Fruit fly (Drosophila melanogaster) whole organism: Measurements from ENCODE around the gene Dph4.

Experiments
- CG8478 ChIP-seq: fragments of >200 bp; optimal IDR thresholded peaks from 2 replicates; lab custom pipeline; 2018; ENCODE audit warnings: inconsistent platforms
- Dll ChIP-seq: fragments of >200 bp; optimal IDR thresholded peaks from 2 replicates; lab custom pipeline; 2017
- EcR ChIP-seq, 2 experiments: fragments of >200 bp; optimal IDR thresholded peaks; 2 replicates each; lab custom pipeline; 2017; ENCODE audit warnings: missing biosample characterization in 2 of 2, missing genetic modification characterization in 2 of 2, missing genetic modification reagents in 2 of 2
- pan ChIP-seq: fragments of >200 bp; optimal IDR thresholded peaks from 2 replicates; lab custom pipeline; 2017
- psq ChIP-seq: fragments of >200 bp; optimal IDR thresholded peaks from 2 replicates; lab custom pipeline; 2017
- usp ChIP-seq: fragments of >200 bp; optimal IDR thresholded peaks from 2 replicates; lab custom pipeline; 2017; ENCODE audit warnings: missing biosample characterization, missing genetic modification characterization, mixed read lengths

Dph4 gene

DNA sequence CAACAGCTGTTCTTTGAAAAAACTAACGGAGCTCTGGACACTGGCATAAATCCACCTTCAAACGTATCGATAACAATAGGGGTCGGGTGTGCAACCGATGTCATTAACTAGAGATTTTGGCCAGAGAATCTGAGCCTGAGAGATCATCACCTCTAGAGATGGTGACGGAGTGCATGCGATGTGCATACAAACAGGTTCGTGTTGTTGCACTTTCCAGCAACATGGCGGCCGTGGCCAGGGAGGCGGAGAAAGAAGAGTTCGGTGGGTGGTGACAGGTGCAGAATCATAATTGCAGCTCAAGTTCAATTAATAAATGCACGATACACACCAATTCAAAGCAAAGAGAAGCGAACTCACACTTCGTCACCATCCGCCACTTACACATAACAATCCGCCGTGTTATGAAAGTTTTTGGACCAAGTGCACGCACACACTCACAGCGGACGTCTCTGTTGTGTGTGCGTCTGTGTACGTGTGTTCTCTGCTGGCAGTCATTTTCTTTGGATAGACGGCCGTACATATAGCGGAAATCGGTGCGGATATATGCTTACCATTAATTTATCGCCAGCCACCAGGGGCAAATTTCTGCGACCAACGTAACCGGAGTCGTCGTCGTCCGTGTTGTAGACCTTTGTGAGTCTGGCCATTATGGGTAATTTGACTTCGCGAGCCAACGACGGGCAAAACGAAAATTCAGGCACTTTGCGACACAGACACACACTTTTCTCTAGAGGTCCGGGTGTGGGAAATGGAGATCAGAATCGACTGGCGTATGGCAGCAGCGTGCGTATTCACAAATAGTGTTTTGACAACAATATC is 35.3 kb upstream of the Dph4 start:
- TF ChIP-seq psq (lab: Kevin White, UChicago) (no peak), Dll (lab: Kevin White, UChicago) (no peak), EcR (GFP tag; optimal IDR thresholded peaks at IDR 0.05; lab: Kevin White, UChicago) (no peak), pan (lab: Kevin White, UChicago) (no peak), usp (GFP tag; lab: Kevin White, UChicago) (no peak), CG8478 (lab: Kevin White, UChicago) (no peak)

DNA sequence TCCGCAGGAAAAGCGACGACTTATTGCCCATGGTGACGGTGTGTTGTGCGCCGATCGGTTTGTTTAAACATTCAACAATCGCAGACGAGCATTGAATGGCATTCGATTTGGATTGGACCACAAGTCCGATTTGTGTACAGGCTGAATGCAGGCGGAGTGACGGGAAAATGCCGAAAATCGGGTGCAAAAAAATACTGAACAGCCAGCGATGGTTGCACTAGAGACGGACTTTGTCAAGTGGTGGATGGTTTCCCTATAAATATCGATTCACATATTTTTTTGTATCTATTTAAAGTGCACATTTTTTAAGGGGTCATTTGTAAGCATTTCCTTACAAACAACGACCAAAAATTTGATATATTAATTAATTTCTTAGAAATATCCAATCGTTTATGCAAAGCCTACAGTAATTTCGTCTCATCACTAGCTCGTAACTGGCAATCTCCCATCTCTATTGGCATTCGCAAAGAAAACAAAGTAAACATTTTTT is 30.8 kb upstream of the Dph4 start, which contains the start of the genes elm and MED27:
Gene elm (minus strand): TSS at position 170 of the 490 bp plus-strand sequence.
Gene MED27 (plus strand): TSS at position 448 of the 490 bp plus-strand sequence.
- TF ChIP-seq CG8478 (lab: Kevin White, UChicago) (no peak), Dll (lab: Kevin White, UChicago) (no peak), usp (GFP tag; lab: Kevin White, UChicago) (no peak), psq (lab: Kevin White, UChicago) (no peak), pan (lab: Kevin White, UChicago) (no peak), EcR (GFP tag; optimal IDR thresholded peaks at IDR 0.05; lab: Kevin White, UChicago) (no peak)

dm6 chr3R:5653887-5654286 is 30.0 kb upstream of the Dph4 start:
- no peak for TF ChIP-seq pan (lab: Kevin White, UChicago)
- no peak for TF ChIP-seq usp (GFP tag; lab: Kevin White, UChicago)
- no peak for TF ChIP-seq Dll (lab: Kevin White, UChicago)
- TF ChIP-seq CG8478 (lab: Kevin White, UChicago), result no peak
- no peak for TF ChIP-seq psq (lab: Kevin White, UChicago)
- TF ChIP-seq EcR (GFP tag; optimal IDR thresholded peaks at IDR 0.05; lab: Kevin White, UChicago), result no peak

- TF ChIP-seq EcR (GFP tag; optimal IDR thresholded peaks at IDR 0.05; lab: Kevin White, UChicago) (no peak), CG8478 (lab: Kevin White, UChicago) (no peak), usp (GFP tag; lab: Kevin White, UChicago) (no peak), pan (lab: Kevin White, UChicago) (no peak), psq (lab: Kevin White, UChicago) (no peak), Dll (lab: Kevin White, UChicago) (no peak)
Measured at dm6 chr3R:5649903-5650302, 26.0 kb upstream of the Dph4 start.

- TF ChIP-seq EcR (GFP tag; optimal IDR thresholded peaks at IDR 0.05; lab: Kevin White, UChicago) (no peak), pan (lab: Kevin White, UChicago) (no peak)
Measured at dm6 chr3R:5648569-5649476, 24.9 kb upstream of the Dph4 start, which contains the start of the genes MTA1-like and Sec23. Gene MTA1-like (minus strand): TSS chr3R:5648738. Gene Sec23 (plus strand): TSS chr3R:5649065.

DNA sequence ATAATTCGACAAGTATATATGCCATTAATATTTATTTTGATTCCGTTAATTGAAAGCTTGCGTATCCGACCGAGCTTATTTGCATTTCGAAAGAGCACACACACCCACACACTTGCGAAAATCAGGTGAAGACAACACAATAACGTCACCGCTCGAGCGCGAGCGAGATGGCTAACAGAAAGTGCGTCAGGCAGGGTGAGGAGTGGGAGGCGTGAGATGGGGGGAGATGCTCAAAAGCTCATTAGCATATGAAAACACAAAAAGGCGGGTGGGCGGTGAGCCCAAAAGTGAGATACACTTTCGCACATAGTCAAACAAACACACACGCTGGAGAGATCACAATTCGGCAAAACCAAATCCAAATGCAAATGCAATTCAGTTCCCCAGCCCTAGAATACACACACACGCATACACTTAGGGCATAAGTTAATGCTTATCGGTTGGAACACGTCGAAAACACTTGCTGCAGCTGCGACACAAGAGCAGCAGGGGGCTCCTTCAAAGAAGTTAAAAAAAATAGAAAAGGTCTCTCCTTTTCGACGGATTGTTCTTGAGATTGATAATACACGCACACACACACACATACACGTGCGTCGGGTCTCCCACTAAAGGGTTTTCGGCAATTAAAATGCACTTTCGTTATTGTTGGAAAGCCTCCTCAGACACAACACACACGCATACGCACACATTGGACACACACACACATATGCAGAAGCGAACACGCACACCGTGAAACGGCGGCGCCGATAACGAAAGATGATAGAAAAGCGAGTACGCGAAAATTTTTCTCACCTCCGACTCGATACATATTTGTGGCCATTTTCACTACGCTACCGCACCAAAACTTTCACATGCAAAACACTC is 24.0 kb upstream of the Dph4 start:
- no peak for TF ChIP-seq EcR (GFP tag; optimal IDR thresholded peaks at IDR 0.05; lab: Kevin White, UChicago)
- TF ChIP-seq pan (lab: Kevin White, UChicago), result no peak
- TF ChIP-seq psq (lab: Kevin White, UChicago), result no peak
- no peak for TF ChIP-seq usp (GFP tag; lab: Kevin White, UChicago)
- no peak for TF ChIP-seq Dll (lab: Kevin White, UChicago)
- TF ChIP-seq CG8478 (lab: Kevin White, UChicago), result no peak

- TF ChIP-seq pan (lab: Kevin White, UChicago), result no peak
- TF ChIP-seq psq (lab: Kevin White, UChicago), result no peak
- TF ChIP-seq EcR (GFP tag; optimal IDR thresholded peaks at IDR 0.05; lab: Kevin White, UChicago), result no peak
- no peak for TF ChIP-seq usp (GFP tag; lab: Kevin White, UChicago)
- no peak for TF ChIP-seq CG8478 (lab: Kevin White, UChicago)
- TF ChIP-seq Dll (lab: Kevin White, UChicago), result no peak
Measured at dm6 chr3R:5643421-5643820, 19.5 kb upstream of the Dph4 start.

DNA sequence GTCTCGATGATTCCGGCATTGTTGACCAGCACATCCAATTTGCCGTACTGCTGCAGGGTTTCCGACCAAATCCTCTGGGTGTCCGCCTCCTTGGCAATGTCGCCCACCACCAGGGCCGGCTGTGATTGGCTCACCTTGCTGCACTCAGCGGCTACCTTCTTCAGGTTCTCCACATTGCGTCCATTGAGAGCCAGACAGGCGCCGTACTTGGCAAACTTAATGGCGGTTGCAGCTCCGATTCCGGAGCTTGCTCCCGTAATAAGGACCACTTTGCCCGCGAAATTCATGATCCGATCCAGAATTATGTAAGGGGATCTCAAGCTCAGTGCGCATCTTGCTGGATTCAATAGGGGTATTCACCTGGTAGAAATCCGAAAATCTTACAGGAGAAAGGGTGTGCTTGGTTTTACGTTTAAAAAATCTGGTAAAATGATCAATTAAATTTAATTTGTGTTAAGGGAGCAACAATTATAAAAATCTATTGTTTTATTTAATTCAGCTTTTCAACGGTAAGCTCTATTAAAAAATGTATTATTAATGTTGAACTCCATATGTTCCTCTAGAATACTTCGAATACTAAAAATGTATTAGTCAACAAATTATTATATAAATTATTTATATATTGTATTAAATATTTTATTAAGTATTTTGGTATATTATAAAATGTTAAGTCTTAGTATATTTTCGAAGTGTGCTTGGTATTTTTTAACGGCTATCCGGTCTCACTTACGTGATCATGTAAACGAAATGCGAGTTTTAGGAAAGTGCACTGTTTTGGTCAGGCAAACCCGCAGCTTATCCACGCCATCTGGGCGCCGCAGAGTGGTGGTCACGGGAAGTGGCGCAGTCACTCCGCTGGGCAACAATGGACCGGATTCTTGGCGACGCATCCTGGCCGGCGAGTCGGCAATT is 12.8 kb upstream of the Dph4 start, which contains the start of the genes CG31548 and CG12170:
Gene CG31548 (minus strand): TSS at position 334 of the 912 bp plus-strand sequence.
Gene CG12170 (plus strand): TSS at position 716 of the 912 bp plus-strand sequence.
- TF ChIP-seq usp (GFP tag; lab: Kevin White, UChicago) (no peak), CG8478 (lab: Kevin White, UChicago) (no peak), Dll (lab: Kevin White, UChicago) (no peak), EcR (GFP tag; optimal IDR thresholded peaks at IDR 0.05; lab: Kevin White, UChicago) (no peak), psq (lab: Kevin White, UChicago) (no peak), pan (lab: Kevin White, UChicago) (no peak)

dm6 chr3R:5635524-5635923 is 11.6 kb upstream of the Dph4 start, which contains the start of gene CG31546:
Gene CG31546 (minus strand): TSS chr3R:5635624.
- TF ChIP-seq Dll (lab: Kevin White, UChicago) (no peak), pan (lab: Kevin White, UChicago) (no peak), EcR (GFP tag; optimal IDR thresholded peaks at IDR 0.05; lab: Kevin White, UChicago) (no peak), CG8478 (lab: Kevin White, UChicago) (no peak), psq (lab: Kevin White, UChicago) (no peak), usp (GFP tag; lab: Kevin White, UChicago) (no peak)
